Worm (Caenorhabditis elegans): ENCODE measurements around the gene smap-1.

Gene smap-1

ce11 chrIII:10747620-10748479, 8.3 kb upstream of the smap-1 start, which contains the start of the genes ran-1 and dkc-1 (continued):
- no peak for TF ChIP-seq ZK546.5 (tag; optimal IDR thresholded peaks at IDR 0.05)
- no peak for TF ChIP-seq zag-1 (tag; optimal IDR thresholded peaks at IDR 0.05)
- peak; percentile 86 for TF ChIP-seq lin-38 (GFP tag; IDR thresholded peaks at IDR 0.05)
- peak; percentile 44 for TF ChIP-seq F49E8.2 (tag; optimal IDR thresholded peaks at IDR 0.05; ENCODE audit: borderline replicate concordance)
- TF ChIP-seq fos-1 (tag; optimal IDR thresholded peaks at IDR 0.05) = no peak
- peak in 1 of 2 experiments; percentile 65 for TF ChIP-seq unc-62 (GFP tag; optimal IDR thresholded peaks at IDR 0.05 in 1 of 2)
- TF ChIP-seq unc-62 (tag; optimal IDR thresholded peaks at IDR 0.05) = no peak
- TF ChIP-seq fkh-10 (GFP tag; optimal IDR thresholded peaks at IDR 0.05) = no peak
- no peak for TF ChIP-seq saeg-2 (GFP tag; IDR thresholded peaks at IDR 0.05)
- TF ChIP-seq rbr-2 (tag; optimal IDR thresholded peaks at IDR 0.05) = peak; percentile 73
- peak in 1 of 2 experiments; percentile 85 for TF ChIP-seq lsy-2 (tag; optimal IDR thresholded peaks at IDR 0.05)
- TF ChIP-seq F44E2.7 (GFP tag; IDR thresholded peaks at IDR 0.05) = no peak
- TF ChIP-seq arid-1 (GFP tag; conservative IDR thresholded peaks at IDR 0.05) = peak; percentile 39; the same call in 1 of the 2 replicates
- TF ChIP-seq ama-1 (optimal IDR thresholded peaks at IDR 0.05) = peak; percentile 27
- TF ChIP-seq mdt-29 (GFP tag; IDR thresholded peaks at IDR 0.05) = no peak
- no peak for TF ChIP-seq ctbp-1 (GFP tag; IDR thresholded peaks at IDR 0.05)
- TF ChIP-seq dve-1 (tag; optimal IDR thresholded peaks at IDR 0.05; ENCODE audit: insufficient read depth) = peak; percentile 79
- TF ChIP-seq Y48G9A.11 (GFP tag; IDR thresholded peaks at IDR 0.05) = peak; percentile 67
- TF ChIP-seq snpc-4 (tag; optimal IDR thresholded peaks at IDR 0.05) = no peak
- TF ChIP-seq F10B5.3 (tag; optimal IDR thresholded peaks at IDR 0.05) = no peak
- no peak for TF ChIP-seq dmd-8 (GFP tag; IDR thresholded peaks at IDR 0.05)
- TF ChIP-seq vab-7 (GFP tag; IDR thresholded peaks at IDR 0.05) = peak; percentile 68
- no peak for TF ChIP-seq nhr-76 (tag; optimal IDR thresholded peaks at IDR 0.05)
- no peak for TF ChIP-seq R02D3.7 (tag; optimal IDR thresholded peaks at IDR 0.05)
- TF ChIP-seq zfp-2 (tag; optimal IDR thresholded peaks at IDR 0.05) = no peak
- no peak for TF ChIP-seq ceh-20 (GFP tag; IDR thresholded peaks at IDR 0.05)
- no peak for TF ChIP-seq ZK337.2 (GFP tag; IDR thresholded peaks at IDR 0.05)
- no peak for TF ChIP-seq set-16 (GFP tag; IDR thresholded peaks at IDR 0.05)
- TF ChIP-seq daf-12 (tag; optimal IDR thresholded peaks at IDR 0.05) = no peak
- no peak for TF ChIP-seq ces-1 (GFP tag; optimal IDR thresholded peaks at IDR 0.05)
- TF ChIP-seq spr-1 (tag; optimal IDR thresholded peaks at IDR 0.05) = no peak
- TF ChIP-seq zip-2 (tag; optimal IDR thresholded peaks at IDR 0.05) = no peak
- no peak for TF ChIP-seq Y105C5A.15 (GFP tag; IDR thresholded peaks at IDR 0.05)
- TF ChIP-seq T20F7.1 (GFP tag; optimal IDR thresholded peaks at IDR 0.05) = no peak
- TF ChIP-seq snpc-1.2 (GFP tag; IDR thresholded peaks at IDR 0.05) = no peak
- TF ChIP-seq unc-130 (GFP tag; optimal IDR thresholded peaks at IDR 0.05) = peak; percentile 86
- no peak for TF ChIP-seq nhr-10 (tag; optimal IDR thresholded peaks at IDR 0.05)
- TF ChIP-seq lim-7 (GFP tag; IDR thresholded peaks at IDR 0.05) = no peak
- TF ChIP-seq egl-27 (tag; optimal IDR thresholded peaks at IDR 0.05) = no peak
- TF ChIP-seq ceh-82 (tag; optimal IDR thresholded peaks at IDR 0.05) = no peak
- TF ChIP-seq tra-1 (GFP tag; IDR thresholded peaks at IDR 0.05) = no peak
- TF ChIP-seq dmd-9 (GFP tag; IDR thresholded peaks at IDR 0.05) = peak; percentile 59; the same call in 1 of the 2 replicates
- no peak for TF ChIP-seq lin-15B (tag; optimal IDR thresholded peaks at IDR 0.05)
- no peak for TF ChIP-seq aly-2 (tag; optimal IDR thresholded peaks at IDR 0.05)
- no peak for TF ChIP-seq cey-2 (tag; optimal IDR thresholded peaks at IDR 0.05; ENCODE audit: borderline replicate concordance, insufficient read depth)
- TF ChIP-seq lin-1 (GFP tag; IDR thresholded peaks at IDR 0.05) = no peak
- peak; percentile 15 for TF ChIP-seq F37D6.2 (tag; optimal IDR thresholded peaks at IDR 0.05)
- peak; percentile 66 for TF ChIP-seq hlh-30 (tag; optimal IDR thresholded peaks at IDR 0.05; ENCODE audit: insufficient read depth)
- TF ChIP-seq mxl-3 (GFP tag; optimal IDR thresholded peaks at IDR 0.05) = peak; percentile 9
- TF ChIP-seq skn-1 (tag; optimal IDR thresholded peaks at IDR 0.05) = no peak
- TF ChIP-seq ceh-28 (tag; optimal IDR thresholded peaks at IDR 0.05) = peak; percentile 48

Measured in whole organism, L4 larva.